Worm (Caenorhabditis elegans): ENCODE results near the gene C45B11.8.

- no peak for TF ChIP-seq nhr-10 (tag; optimal IDR thresholded peaks at IDR 0.05)
- TF ChIP-seq mbf-1 (tag; optimal IDR thresholded peaks at IDR 0.05) = no peak
- TF ChIP-seq unc-55 (GFP tag; optimal IDR thresholded peaks at IDR 0.05) = no peak
- TF ChIP-seq nhr-11 (tag; optimal IDR thresholded peaks at IDR 0.05) = no peak
- no peak for TF ChIP-seq egl-27 (tag; optimal IDR thresholded peaks at IDR 0.05)
- no peak for TF ChIP-seq ceh-16 (tag; optimal IDR thresholded peaks at IDR 0.05)
- TF ChIP-seq peb-1 (tag; optimal IDR thresholded peaks at IDR 0.05) = no peak
- TF ChIP-seq nhr-25 (tag; optimal IDR thresholded peaks at IDR 0.05) = no peak
- no peak for TF ChIP-seq unc-62 (GFP tag; optimal IDR thresholded peaks at IDR 0.05)
- TF ChIP-seq R02D3.7 (tag; optimal IDR thresholded peaks at IDR 0.05) = no peak
- no peak for TF ChIP-seq lin-39 (tag; optimal IDR thresholded peaks at IDR 0.05)
Measured at ce11 chrV:11030675-11031074, 9.9 kb upstream of the C45B11.8 start.

Data from whole organism, L2 larva.